Worm (Caenorhabditis elegans) whole organism, L2 larva: ENCODE results near the gene R02D3.8.

Experiments
- mdl-1 ChIP-seq, 2 experiments: fragments of 150-350 bp in 1 of 2; sonication (generic microtip) in 1 of 2; optimal IDR thresholded peaks; 2 replicates each; lab custom pipeline; 2017; ENCODE audit warnings: missing biosample characterization in 2 of 2, missing genetic modification characterization in 2 of 2
- unc-62 ChIP-seq: fragments of 150-350 bp; optimal IDR thresholded peaks from 2 replicates; lab custom pipeline; 2014; ENCODE audit warnings: missing biosample characterization, missing genetic modification reagents, missing genetic modification characterization

DNA sequence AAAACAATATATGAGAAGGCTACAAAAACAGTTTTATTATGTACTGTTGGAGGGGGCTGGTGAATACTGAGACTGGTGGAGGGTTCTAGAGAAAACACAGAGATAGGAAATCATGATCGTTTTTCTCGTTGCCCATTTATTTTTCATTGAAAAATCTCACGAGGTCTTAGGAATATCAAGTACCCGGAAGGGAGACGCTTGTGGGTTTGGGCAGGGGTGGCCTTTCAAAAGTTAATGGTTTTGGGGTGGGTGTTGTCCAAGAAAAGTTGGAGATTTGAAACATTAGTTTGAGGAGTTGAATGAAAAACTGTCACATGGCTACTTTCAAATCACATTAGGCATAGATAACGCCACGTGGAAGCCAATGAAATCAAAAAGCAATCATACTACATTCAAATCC, 37.7 kb upstream of the R02D3.8 start:
- TF ChIP-seq unc-62 (GFP tag; lab: Kevin White, UChicago): no peak
- TF ChIP-seq mdl-1 (tag; optimal IDR thresholded peaks at IDR 0.05; lab: Kevin White, UChicago): no peak
